Worm (Caenorhabditis elegans): Measurements from ENCODE around the gene T23F2.3.
A peak's percentile ranks its signal among the peaks of the same experiment; 100 is the strongest.

Gene T23F2.3

DNA sequence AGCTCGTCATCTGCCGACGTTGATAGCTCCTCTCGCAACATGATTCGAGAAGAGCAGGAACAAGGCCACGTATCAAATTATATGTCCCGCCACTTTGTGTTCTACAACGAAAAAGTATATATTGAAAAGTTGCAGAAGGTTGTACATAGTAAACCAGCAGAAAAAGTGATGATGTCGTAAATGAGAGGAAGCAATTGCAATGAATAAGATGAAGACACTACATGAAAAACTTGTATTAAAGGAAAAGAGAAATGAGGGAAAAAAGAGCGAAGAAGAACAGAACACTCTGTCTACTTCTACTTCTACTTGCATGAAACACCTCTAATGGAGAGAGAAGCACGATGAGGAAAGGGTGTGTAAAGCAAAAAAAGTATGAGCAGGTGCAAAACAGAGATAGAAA is 7.0 kb downstream of the T23F2.3 start, which contains the start of gene T23F2.2:
Gene T23F2.2, minus strand, starts transcription at position 101 of the 400 bp plus-strand sequence.
- TF ChIP-seq B0310.2 (tag; optimal IDR thresholded peaks at IDR 0.05) (no peak), tra-4 (tag; optimal IDR thresholded peaks at IDR 0.05) (no peak), sea-1 (GFP tag; conservative IDR thresholded peaks at IDR 0.05) (no peak), ets-7 (tag; optimal IDR thresholded peaks at IDR 0.05) (no peak), tbx-11 (GFP tag; IDR thresholded peaks at IDR 0.05) (no peak), hmg-4 (GFP tag; optimal IDR thresholded peaks at IDR 0.05) (no peak), ceh-13 (GFP tag; optimal IDR thresholded peaks at IDR 0.05) (no peak), F13C5.2 (tag; optimal IDR thresholded peaks at IDR 0.05) (no peak), flt-1 (GFP tag; IDR thresholded peaks at IDR 0.05) (no peak), scrt-1 (GFP tag; IDR thresholded peaks at IDR 0.05) (no peak), ama-1 (optimal IDR thresholded peaks at IDR 0.05) (no peak), aly-1 (tag; optimal IDR thresholded peaks at IDR 0.05) (no peak), ceh-36 (tag; optimal IDR thresholded peaks at IDR 0.05) (no peak), hnd-1 (tag; optimal IDR thresholded peaks at IDR 0.05) (no peak), pes-1 (GFP tag; IDR thresholded peaks at IDR 0.05) (no peak)

DNA sequence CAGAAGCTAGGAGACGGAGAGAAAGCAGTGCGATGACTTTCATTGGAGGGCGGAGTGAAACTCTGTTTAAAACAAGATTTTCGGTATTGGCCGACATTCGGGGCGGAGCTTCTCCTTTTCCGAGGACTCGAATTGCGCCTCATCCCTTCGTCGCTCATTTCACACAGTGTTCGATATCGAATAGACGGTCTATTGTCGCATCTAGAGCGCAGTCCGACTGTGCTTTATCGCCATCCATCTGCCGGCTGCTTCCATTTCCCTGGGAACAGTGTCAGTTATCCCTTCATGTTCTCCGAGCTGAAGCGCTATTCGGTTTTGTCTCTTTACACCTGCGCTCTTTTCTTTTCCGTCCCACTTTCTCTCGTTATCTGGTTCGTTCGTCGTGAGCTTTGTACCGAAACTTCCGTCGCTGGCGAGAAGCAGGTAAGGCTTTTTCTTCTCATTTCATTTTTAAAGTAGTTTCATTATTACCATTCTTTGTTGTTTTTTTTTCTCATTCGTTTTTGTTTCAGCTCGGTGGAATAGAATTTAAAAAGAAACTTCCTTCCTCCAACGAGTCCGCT is 19.2 kb downstream of the T23F2.3 start, which contains the start of the genes bus-8A and bus-8B:
Gene bus-8A, plus strand, starts transcription at position 96 of the 563 bp plus-strand sequence.
Gene bus-8B, plus strand, starts transcription at position 513 of the 563 bp plus-strand sequence.
- no peak for TF ChIP-seq ceh-36 (tag; optimal IDR thresholded peaks at IDR 0.05)
- no peak for TF ChIP-seq ceh-13 (GFP tag; optimal IDR thresholded peaks at IDR 0.05)
- no peak for TF ChIP-seq hmbx-1 (tag; optimal IDR thresholded peaks at IDR 0.05)
- no peak for TF ChIP-seq B0310.2 (tag; optimal IDR thresholded peaks at IDR 0.05)
- no peak for TF ChIP-seq tra-4 (tag; optimal IDR thresholded peaks at IDR 0.05)
- TF ChIP-seq aly-1 (tag; optimal IDR thresholded peaks at IDR 0.05), result no peak
- TF ChIP-seq hmg-4 (GFP tag; optimal IDR thresholded peaks at IDR 0.05), result no peak

DNA sequence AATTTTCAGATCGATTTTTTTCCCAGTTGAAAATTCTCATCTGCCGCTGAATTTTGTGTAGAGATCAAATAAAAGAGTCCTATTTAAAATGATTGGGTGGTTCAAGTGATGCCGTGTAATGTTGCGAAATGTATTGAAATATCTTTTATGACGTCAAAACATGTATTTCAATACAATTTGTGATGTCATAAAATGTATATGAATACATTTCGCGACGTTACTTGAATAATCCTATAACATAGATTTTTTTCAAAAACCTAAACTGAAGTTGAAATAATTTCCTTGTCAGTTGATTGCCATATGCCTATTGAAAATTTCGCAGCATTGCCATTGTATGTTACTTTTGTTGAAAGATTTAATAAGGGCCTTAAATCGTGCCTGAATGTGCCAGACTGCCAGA is 22.6 kb downstream of the T23F2.3 start, which contains the start of gene F55D1.1:
Gene F55D1.1, plus strand, starts transcription at position 301 of the 400 bp plus-strand sequence.
- no peak for TF ChIP-seq flt-1 (GFP tag; IDR thresholded peaks at IDR 0.05)
- no peak for TF ChIP-seq tbx-37 (GFP tag; conservative IDR thresholded peaks at IDR 0.05)
- no peak for TF ChIP-seq ama-1 (optimal IDR thresholded peaks at IDR 0.05)
- no peak for TF ChIP-seq ceh-36 (tag; optimal IDR thresholded peaks at IDR 0.05)
- no peak for TF ChIP-seq sea-1 (GFP tag; conservative IDR thresholded peaks at IDR 0.05)
- no peak for TF ChIP-seq B0310.2 (tag; optimal IDR thresholded peaks at IDR 0.05)
- no peak for TF ChIP-seq F13C5.2 (tag; optimal IDR thresholded peaks at IDR 0.05)

DNA sequence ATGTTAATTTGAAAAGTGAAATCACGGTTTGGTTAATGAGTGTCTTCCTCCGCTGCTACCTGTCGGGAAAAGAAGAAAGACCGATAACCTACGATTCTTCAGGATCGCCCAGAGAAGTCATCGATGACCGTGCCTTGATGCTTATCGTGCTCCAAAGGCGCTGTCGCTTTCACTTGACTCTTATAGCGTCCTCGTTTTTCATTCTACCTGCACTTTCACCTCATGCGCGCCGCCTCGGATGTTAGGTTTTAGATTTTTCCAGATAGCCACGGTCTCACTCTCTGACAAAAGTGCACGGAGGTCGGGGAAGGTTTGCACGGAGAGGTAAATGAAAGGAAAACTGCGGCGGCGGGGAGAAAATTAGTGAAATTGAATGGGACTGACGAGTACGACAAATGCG is 23.3 kb downstream of the T23F2.3 start:
- no peak for TF ChIP-seq aly-1 (tag; optimal IDR thresholded peaks at IDR 0.05)
- no peak for TF ChIP-seq hmg-4 (GFP tag; optimal IDR thresholded peaks at IDR 0.05)
- no peak for TF ChIP-seq B0310.2 (tag; optimal IDR thresholded peaks at IDR 0.05)
- TF ChIP-seq ceh-36 (tag; optimal IDR thresholded peaks at IDR 0.05), result no peak
- no peak for TF ChIP-seq ama-1 (optimal IDR thresholded peaks at IDR 0.05)
- TF ChIP-seq hnd-1 (tag; optimal IDR thresholded peaks at IDR 0.05), result no peak
- TF ChIP-seq scrt-1 (GFP tag; IDR thresholded peaks at IDR 0.05), result no peak
- TF ChIP-seq hmbx-1 (tag; optimal IDR thresholded peaks at IDR 0.05), result no peak
- TF ChIP-seq F13C5.2 (tag; optimal IDR thresholded peaks at IDR 0.05), result no peak

DNA sequence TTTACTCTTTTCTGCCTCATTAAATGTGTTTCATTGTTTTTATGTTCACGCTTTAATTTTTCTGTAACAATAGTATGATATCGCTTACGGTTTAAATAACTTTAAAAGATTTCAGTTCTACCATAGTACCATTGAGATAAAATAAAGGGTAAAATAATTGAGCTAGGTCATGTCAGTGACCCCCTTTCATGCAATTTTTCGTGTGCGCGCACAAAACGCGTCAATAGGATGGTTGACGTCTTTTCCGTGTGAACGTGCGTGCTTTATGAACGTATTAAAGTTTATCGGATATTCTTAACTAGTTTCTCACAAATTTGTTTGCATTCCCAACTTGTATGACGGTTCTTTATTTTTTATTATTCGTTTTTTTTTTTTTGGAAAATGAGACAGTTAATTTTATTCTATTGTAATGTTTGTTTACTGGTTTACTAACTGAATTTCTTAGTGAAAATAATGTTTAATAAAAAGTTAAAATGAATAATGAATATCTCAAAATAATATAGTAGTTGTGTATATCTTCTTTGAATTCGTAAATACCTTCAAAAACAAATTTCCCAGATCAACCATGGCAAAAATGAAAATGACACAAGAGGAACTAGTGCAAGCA is 26.1 kb downstream of the T23F2.3 start, which contains the start of gene C25F6.1:
Gene C25F6.1, plus strand, starts transcription at position 557 of the 607 bp plus-strand sequence.
- TF ChIP-seq flt-1 (GFP tag; IDR thresholded peaks at IDR 0.05) (no peak), hmg-4 (GFP tag; optimal IDR thresholded peaks at IDR 0.05) (no peak), tra-4 (tag; optimal IDR thresholded peaks at IDR 0.05) (no peak), ceh-13 (GFP tag; optimal IDR thresholded peaks at IDR 0.05) (no peak), sea-1 (GFP tag; conservative IDR thresholded peaks at IDR 0.05) (no peak), tbx-11 (GFP tag; IDR thresholded peaks at IDR 0.05) (no peak), ceh-36 (tag; optimal IDR thresholded peaks at IDR 0.05) (no peak), tbx-37 (GFP tag; conservative IDR thresholded peaks at IDR 0.05) (no peak), aly-1 (tag; optimal IDR thresholded peaks at IDR 0.05) (no peak), B0310.2 (tag; optimal IDR thresholded peaks at IDR 0.05) (no peak), pes-1 (GFP tag; IDR thresholded peaks at IDR 0.05) (no peak), ama-1 (optimal IDR thresholded peaks at IDR 0.05) (no peak), hnd-1 (tag; optimal IDR thresholded peaks at IDR 0.05) (no peak), ets-7 (tag; optimal IDR thresholded peaks at IDR 0.05) (no peak), scrt-1 (GFP tag; IDR thresholded peaks at IDR 0.05) (no peak), F13C5.2 (tag; optimal IDR thresholded peaks at IDR 0.05) (no peak), hmbx-1 (tag; optimal IDR thresholded peaks at IDR 0.05) (no peak)

DNA sequence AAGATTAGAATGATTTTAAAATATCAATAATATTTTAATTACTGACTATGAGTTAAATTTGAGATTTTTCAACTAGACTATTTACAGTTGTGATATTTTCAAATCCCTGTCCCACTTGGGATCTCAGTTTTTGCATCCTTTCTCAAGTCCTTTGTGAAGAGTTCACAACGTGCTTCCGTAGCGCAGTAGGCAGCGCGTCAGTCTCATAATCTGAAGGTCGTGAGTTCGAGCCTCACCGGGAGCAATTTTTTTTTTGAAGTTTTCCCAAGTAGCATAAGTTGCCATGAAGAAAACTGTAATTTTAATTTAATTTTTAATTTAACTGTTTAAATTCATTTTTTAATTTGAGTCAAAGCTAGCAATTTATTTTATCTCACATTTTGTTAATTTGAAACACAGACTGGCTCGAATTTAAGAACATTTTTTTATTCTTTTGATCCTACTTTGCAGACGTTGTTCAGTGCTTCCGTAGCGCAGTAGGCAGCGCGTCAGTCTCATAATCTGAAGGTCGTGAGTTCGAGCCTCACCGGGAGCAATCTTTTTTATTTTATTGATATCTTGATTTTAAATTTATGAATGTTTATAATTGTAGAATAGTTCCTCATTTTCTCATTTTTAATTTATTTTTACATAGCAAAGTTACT is 26.7 kb downstream of the T23F2.3 start:
- peak; percentile 43 for TF ChIP-seq ceh-36 (tag; optimal IDR thresholded peaks at IDR 0.05)
- TF ChIP-seq sea-1 (GFP tag; conservative IDR thresholded peaks at IDR 0.05), result 0 out of 2 replicates have a peak, but pooled peaks have one; percentile 12
- TF ChIP-seq aly-1 (tag; optimal IDR thresholded peaks at IDR 0.05), result no peak
- no peak for TF ChIP-seq ama-1 (optimal IDR thresholded peaks at IDR 0.05)
- no peak for TF ChIP-seq ceh-13 (GFP tag; optimal IDR thresholded peaks at IDR 0.05)
- peak; percentile 62; the same call in 1 of the 2 replicates for TF ChIP-seq pes-1 (GFP tag; IDR thresholded peaks at IDR 0.05)
- TF ChIP-seq flt-1 (GFP tag; IDR thresholded peaks at IDR 0.05), result 0 out of 2 replicates have a peak, but pooled peaks have one; percentile 45
- TF ChIP-seq tbx-37 (GFP tag; conservative IDR thresholded peaks at IDR 0.05), result peak; percentile 29; the same call in 1 of the 2 replicates
